Worm (Caenorhabditis elegans): ENCODE measurements around the gene apc-10.

- TF ChIP-seq ZK546.5 (tag; optimal IDR thresholded peaks at IDR 0.05) (no peak), ceh-82 (tag; optimal IDR thresholded peaks at IDR 0.05) (no peak), ces-1 (GFP tag; optimal IDR thresholded peaks at IDR 0.05) (no peak), hmg-1.1 (GFP tag; IDR thresholded peaks at IDR 0.05) (no peak), nhr-28 (tag; optimal IDR thresholded peaks at IDR 0.05) (no peak), lin-15B (tag; optimal IDR thresholded peaks at IDR 0.05) (no peak), ceh-44 (GFP tag; IDR thresholded peaks at IDR 0.05) (no peak), ztf-7 (tag; optimal IDR thresholded peaks at IDR 0.05) (no peak), nhr-25 (tag; optimal IDR thresholded peaks at IDR 0.05; ENCODE audit: borderline replicate concordance, insufficient read depth) (no peak), unc-130 (GFP tag; optimal IDR thresholded peaks at IDR 0.05) (no peak)
These were observed 11.5 kb downstream of the apc-10 start, which contains the start of gene F15H10.9 for ce11 chrV:10414610-10415009.
